Worm (Caenorhabditis elegans): Measurements from ENCODE around the gene F36A4.2.

- TF ChIP-seq fos-1 (tag; optimal IDR thresholded peaks at IDR 0.05) (no peak), nhr-12 (tag; optimal IDR thresholded peaks at IDR 0.05) (no peak), nhr-237 (tag; optimal IDR thresholded peaks at IDR 0.05) (no peak), jun-1 (tag; optimal IDR thresholded peaks at IDR 0.05) (no peak), ztf-11 (tag; optimal IDR thresholded peaks at IDR 0.05) (no peak)
Observed at ce11 chrIV:4317638-4318037, 46.6 kb downstream of the F36A4.2 start.

Measured in whole organism, L3 larva.